Fruit fly (Drosophila melanogaster): Measurements from ENCODE around the gene CG13728.
A peak's percentile ranks its signal among the peaks of the same experiment; 100 is the strongest.

Gene CG13728

DNA sequence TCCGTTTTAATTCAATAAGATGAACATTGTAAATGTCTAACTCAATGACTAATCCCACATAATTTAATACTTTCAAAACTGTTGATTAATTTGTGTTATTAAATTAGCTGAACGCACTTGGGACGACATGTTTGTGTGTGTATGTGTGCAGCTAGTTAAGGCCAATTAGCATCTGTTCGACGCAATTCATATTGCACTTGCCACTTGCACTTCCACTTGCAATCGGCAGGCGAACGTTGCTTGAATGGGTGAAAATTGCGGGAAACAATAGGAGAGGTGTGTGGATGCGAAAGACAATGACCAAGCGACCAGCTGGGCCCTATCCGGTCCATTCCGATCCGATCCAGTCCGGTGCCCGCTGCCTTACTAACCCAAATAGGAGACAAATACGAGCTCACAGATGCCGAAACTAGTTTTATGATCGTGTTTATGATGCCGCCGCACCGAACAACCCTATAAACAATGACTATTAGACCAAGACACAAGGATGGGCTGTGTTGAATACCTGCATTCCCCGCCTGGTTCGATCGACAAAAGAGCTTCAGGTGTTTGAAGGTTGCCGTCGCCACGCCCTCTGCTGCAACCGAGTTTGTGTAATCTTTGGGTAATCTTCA, 25.1 kb upstream of the CG13728 start:
- TF ChIP-seq Vsx2 (GFP tag; optimal IDR thresholded peaks at IDR 0.05; ENCODE audit: partially characterized antibody) = no peak
- TF ChIP-seq foxo (GFP tag; optimal IDR thresholded peaks at IDR 0.05) = no peak
- no peak for TF ChIP-seq Myc (optimal IDR thresholded peaks at IDR 0.05)
- no peak for TF ChIP-seq CrebA (GFP tag; optimal IDR thresholded peaks at IDR 0.05; ENCODE audit: borderline replicate concordance)
- TF ChIP-seq CG32264 (GFP tag; optimal IDR thresholded peaks at IDR 0.05) = no peak
- no peak for TF ChIP-seq woc (GFP tag; optimal IDR thresholded peaks at IDR 0.05)
- no peak for TF ChIP-seq h (GFP tag; optimal IDR thresholded peaks at IDR 0.05)
- no peak for TF ChIP-seq usp (GFP tag; optimal IDR thresholded peaks at IDR 0.05)
- TF ChIP-seq psq (GFP tag; optimal IDR thresholded peaks at IDR 0.05) = no peak

DNA sequence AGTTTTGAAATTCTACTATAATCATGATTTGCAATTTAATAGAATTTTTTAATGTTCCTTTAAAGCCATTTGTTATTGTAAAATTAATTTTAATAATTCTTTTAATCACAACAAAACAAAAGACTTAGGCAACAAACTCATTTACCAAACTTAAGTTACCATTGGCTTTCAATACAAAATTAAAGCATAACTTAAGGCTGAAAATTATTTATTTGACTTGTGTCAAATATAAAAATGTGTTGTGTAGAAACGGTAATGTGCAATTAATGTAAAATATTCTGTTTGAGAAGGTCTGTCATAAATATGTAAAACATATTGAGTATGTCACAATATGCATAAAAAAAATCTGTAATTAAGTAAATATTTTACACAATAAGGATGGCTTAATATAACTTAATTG, 24.5 kb upstream of the CG13728 start:
- TF ChIP-seq usp (GFP tag; optimal IDR thresholded peaks at IDR 0.05) (no peak), woc (GFP tag; optimal IDR thresholded peaks at IDR 0.05) (no peak), Hnf4 (GFP tag; optimal IDR thresholded peaks at IDR 0.05) (no peak), Myc (optimal IDR thresholded peaks at IDR 0.05) (peak; percentile 24)

- TF ChIP-seq pan (optimal IDR thresholded peaks at IDR 0.05) (no peak), sv (GFP tag; optimal IDR thresholded peaks at IDR 0.05) (peak; percentile 11)
Measured at dm6 chr3L:17404646-17405045, 22.1 kb upstream of the CG13728 start.

DNA sequence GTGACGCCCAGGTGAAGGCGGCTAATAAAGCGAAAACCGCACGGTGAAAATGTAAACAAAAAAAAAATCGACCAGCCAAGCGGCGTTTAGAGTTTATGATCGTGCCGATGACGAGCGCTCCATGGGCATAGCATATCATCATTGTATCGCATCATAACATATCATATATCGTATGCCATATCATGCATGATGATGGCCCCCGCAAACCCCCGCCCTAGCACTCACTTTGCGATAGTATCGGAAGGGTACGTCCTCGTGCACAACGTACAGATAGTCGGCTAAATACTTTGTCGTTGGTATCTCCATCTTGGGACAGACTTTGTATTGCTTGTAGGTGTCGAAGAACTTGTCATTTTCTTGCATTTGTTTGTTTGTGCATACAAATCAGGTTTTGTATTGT, 20.7 kb upstream of the CG13728 start:
- TF ChIP-seq Hnf4 (GFP tag; optimal IDR thresholded peaks at IDR 0.05) (no peak), Abd-B (GFP tag; optimal IDR thresholded peaks at IDR 0.05) (no peak), pan (optimal IDR thresholded peaks at IDR 0.05) (no peak), dsf (GFP tag; optimal IDR thresholded peaks at IDR 0.05; ENCODE audit: borderline replicate concordance) (no peak), Myc (optimal IDR thresholded peaks at IDR 0.05) (no peak), dl (GFP tag; optimal IDR thresholded peaks at IDR 0.05; ENCODE audit: insufficient read depth in 1 of 2, partially characterized antibody in 2 of 2) (no peak)

dm6 chr3L:17402399-17402798, 19.9 kb upstream of the CG13728 start:
- TF ChIP-seq sage (GFP tag; optimal IDR thresholded peaks at IDR 0.05) (no peak), rgr (GFP tag; optimal IDR thresholded peaks at IDR 0.05) (no peak), lola (GFP tag; optimal IDR thresholded peaks at IDR 0.05) (no peak)

DNA sequence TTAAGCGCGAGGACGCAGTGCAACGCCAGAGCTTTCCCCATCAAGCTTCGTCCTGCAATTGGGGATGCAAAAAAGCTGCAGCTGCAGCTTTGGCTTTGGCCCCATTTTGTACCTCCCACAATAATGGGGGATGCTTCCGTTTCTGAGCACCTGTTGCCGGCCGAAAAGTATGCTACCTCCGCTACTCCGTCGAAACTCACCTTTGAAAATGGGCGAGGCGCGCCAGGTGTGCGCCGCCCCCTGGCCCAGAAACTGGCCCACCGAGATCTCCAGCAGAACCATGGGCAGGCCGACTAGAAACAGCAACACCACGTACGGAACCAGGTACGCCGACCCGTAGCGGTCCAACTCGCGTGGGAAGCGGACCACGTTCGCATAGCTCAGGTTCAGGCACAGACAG, 18.9 kb upstream of the CG13728 start:
- TF ChIP-seq Dif (GFP tag; optimal IDR thresholded peaks at IDR 0.05; ENCODE audit: partially characterized antibody) (no peak), Hnf4 (GFP tag; optimal IDR thresholded peaks at IDR 0.05) (no peak), N (GFP tag; optimal IDR thresholded peaks at IDR 0.05) (no peak), rgr (GFP tag; optimal IDR thresholded peaks at IDR 0.05) (no peak), Hr78 (GFP tag; optimal IDR thresholded peaks at IDR 0.05) (no peak), OdsH (GFP tag; optimal IDR thresholded peaks at IDR 0.05) (no peak), CG9705 (GFP tag; optimal IDR thresholded peaks at IDR 0.05) (no peak), woc (GFP tag; optimal IDR thresholded peaks at IDR 0.05) (no peak), fru (GFP tag; optimal IDR thresholded peaks at IDR 0.05) (no peak)

- TF ChIP-seq foxo (GFP tag; optimal IDR thresholded peaks at IDR 0.05) = no peak
- no peak for TF ChIP-seq Vsx2 (GFP tag; optimal IDR thresholded peaks at IDR 0.05; ENCODE audit: partially characterized antibody)
- no peak for TF ChIP-seq Hr83 (GFP tag; optimal IDR thresholded peaks at IDR 0.05; ENCODE audit: poor library complexity, severe bottlenecking)
- no peak for TF ChIP-seq N (GFP tag; optimal IDR thresholded peaks at IDR 0.05)
- TF ChIP-seq Jra (GFP tag; optimal IDR thresholded peaks at IDR 0.05) = no peak
- no peak for TF ChIP-seq sv (GFP tag; optimal IDR thresholded peaks at IDR 0.05)
- TF ChIP-seq sage (GFP tag; optimal IDR thresholded peaks at IDR 0.05) = no peak
- TF ChIP-seq Hnf4 (GFP tag; optimal IDR thresholded peaks at IDR 0.05) = no peak
- TF ChIP-seq GATAd (GFP tag; optimal IDR thresholded peaks at IDR 0.05) = no peak
- no peak for TF ChIP-seq ey (GFP tag; optimal IDR thresholded peaks at IDR 0.05)
- no peak for TF ChIP-seq Rel (GFP tag; optimal IDR thresholded peaks at IDR 0.05)
- TF ChIP-seq Rel (tag; optimal IDR thresholded peaks at IDR 0.05) = no peak
- no peak for TF ChIP-seq lola (GFP tag; optimal IDR thresholded peaks at IDR 0.05)
- TF ChIP-seq Sp1 (GFP tag; optimal IDR thresholded peaks at IDR 0.05) = no peak
- TF ChIP-seq tai (GFP tag; optimal IDR thresholded peaks at IDR 0.05) = no peak
- TF ChIP-seq Hr78 (GFP tag; optimal IDR thresholded peaks at IDR 0.05) = no peak
- TF ChIP-seq CrebA (GFP tag; optimal IDR thresholded peaks at IDR 0.05; ENCODE audit: borderline replicate concordance) = no peak
- TF ChIP-seq psq (GFP tag; optimal IDR thresholded peaks at IDR 0.05) = no peak
Measured at dm6 chr3L:17400911-17401310, 18.4 kb upstream of the CG13728 start.

All from whole organism, wandering third instar larva.